Fruit fly (Drosophila melanogaster) whole organism, embryonic: ENCODE data around the gene CG14971.

ENCODE experiments used
- Asciz ChIP-seq: fragments of 200-800 bp; sonication (Bioruptor generic); optimal IDR thresholded peaks from 2 replicates; lab custom pipeline; 2017; ENCODE audit warnings: missing biosample characterization, mild to moderate bottlenecking, missing genetic modification characterization, missing genetic modification reagents
- Awh ChIP-seq: fragments of 200-800 bp; sonication (Bioruptor generic); IDR thresholded peaks from 2 replicates; pipeline ENCODE4, ENCODE4 v1.3.6; 2022; ENCODE audit warnings: missing biosample characterization, missing genetic modification characterization
- Blimp-1 ChIP-seq: fragments of 200-800 bp; sonication (Bioruptor generic); optimal IDR thresholded peaks from 3 replicates; lab custom pipeline; 2018; ENCODE audit warnings: missing biosample characterization, missing genetic modification characterization, mild to moderate bottlenecking, moderate library complexity, missing genetic modification reagents
- CG10209 ChIP-seq: fragments of 200-800 bp; sonication (Bioruptor generic); optimal IDR thresholded peaks from 3 replicates; lab custom pipeline; 2017; ENCODE audit warnings: missing biosample characterization, mild to moderate bottlenecking, missing genetic modification characterization, missing genetic modification reagents
- CG1024 ChIP-seq: fragments of 200-800 bp; sonication (Bioruptor generic); IDR thresholded peaks from 2 replicates; pipeline ENCODE4 v1.3.6; 2022; ENCODE audit warnings: missing biosample characterization, missing genetic modification characterization
- CG10274 ChIP-seq: fragments of 200-800 bp; sonication (Bioruptor generic); optimal IDR thresholded peaks from 3 replicates; lab custom pipeline; 2017; ENCODE audit warnings: missing biosample characterization, mild to moderate bottlenecking, missing genetic modification characterization
- CG10565 ChIP-seq: fragments of 200-800 bp; sonication (Bioruptor generic); optimal IDR thresholded peaks from 3 replicates; lab custom pipeline; 2016; ENCODE audit warnings: missing biosample characterization, mild to moderate bottlenecking, missing genetic modification characterization
- CG13424 ChIP-seq: fragments of 200-800 bp; sonication (Bioruptor generic); optimal IDR thresholded peaks from 2 replicates; lab custom pipeline; 2019; ENCODE audit warnings: missing biosample characterization, mild to moderate bottlenecking, missing genetic modification characterization, moderate library complexity
- CG13894 ChIP-seq: fragments of 200-800 bp; sonication (Bioruptor generic); optimal IDR thresholded peaks from 3 replicates; lab custom pipeline; 2018; ENCODE audit warnings: missing biosample characterization, mild to moderate bottlenecking, missing genetic modification characterization, moderate library complexity
- CG16813 ChIP-seq: fragments of 200-800 bp; sonication (Bioruptor generic); IDR thresholded peaks from 3 replicates; pipeline ENCODE4 v1.3.6; 2022; ENCODE audit warnings: missing biosample characterization, missing genetic modification characterization; ENCODE audit not compliant: partially characterized antibody
- CG31388 ChIP-seq: fragments of 200-800 bp; sonication (Bioruptor generic); optimal IDR thresholded peaks from 2 replicates; lab custom pipeline; 2016; ENCODE audit warnings: missing biosample characterization, missing genetic modification characterization
- CG5180 ChIP-seq: fragments of 200-800 bp; sonication (Bioruptor generic); optimal IDR thresholded peaks from 3 replicates; lab custom pipeline; 2017; ENCODE audit warnings: missing biosample characterization, missing genetic modification characterization, mild to moderate bottlenecking, moderate library complexity, missing genetic modification reagents
- CG6683 ChIP-seq: fragments of 200-800 bp; sonication (Bioruptor generic); optimal IDR thresholded peaks from 2 replicates; lab custom pipeline; 2017; ENCODE audit warnings: missing biosample characterization, mild to moderate bottlenecking, missing genetic modification characterization, missing genetic modification reagents
- CG7372 ChIP-seq: fragments of 200-800 bp; sonication (Bioruptor generic); IDR thresholded peaks from 2 replicates; pipeline ENCODE4 v1.3.6; 2022; ENCODE audit warnings: missing biosample characterization, missing genetic modification characterization
- CG7928 ChIP-seq: fragments of 200-800 bp; sonication (Bioruptor generic); optimal IDR thresholded peaks from 2 replicates; lab custom pipeline; 2017; ENCODE audit warnings: missing biosample characterization, mild to moderate bottlenecking, missing genetic modification characterization
- CG9609 ChIP-seq: fragments of 200-800 bp; sonication (Bioruptor generic); optimal IDR thresholded peaks from 3 replicates; lab custom pipeline; 2016; ENCODE audit warnings: missing biosample characterization, missing genetic modification characterization
- CTCF ChIP-seq: fragments of 200-800 bp; sonication (Bioruptor generic); optimal IDR thresholded peaks from 2 replicates; lab custom pipeline; 2017; ENCODE audit warnings: missing biosample characterization, mild to moderate bottlenecking, missing genetic modification characterization, moderate library complexity
- Camta ChIP-seq: fragments of 200-800 bp; sonication (Bioruptor generic); optimal IDR thresholded peaks from 2 replicates; lab custom pipeline; 2016; ENCODE audit warnings: missing biosample characterization, missing genetic modification characterization
- CoRest ChIP-seq: fragments of 200-800 bp; sonication (Bioruptor generic); optimal IDR thresholded peaks from 3 replicates; lab custom pipeline; 2018; ENCODE audit warnings: missing biosample characterization, mild to moderate bottlenecking, missing genetic modification characterization, moderate library complexity
- Dbx ChIP-seq: fragments of 200-800 bp; sonication (Bioruptor generic); IDR thresholded peaks from 3 replicates; pipeline ENCODE4 v1.3.6; 2022; ENCODE audit warnings: missing biosample characterization, missing genetic modification characterization
- Dfd ChIP-seq, 2 experiments: fragments of >200 bp; optimal IDR thresholded peaks; 2 replicates each; lab custom pipeline; 2017; ENCODE audit warnings: missing biosample characterization in 2 of 2, missing genetic modification characterization in 2 of 2
- Drgx ChIP-seq: fragments of 200-800 bp; sonication (Bioruptor generic); IDR thresholded peaks from 2 replicates; pipeline ENCODE4 v1.3.6; 2022; ENCODE audit warnings: missing biosample characterization, missing genetic modification characterization
- Elba2 ChIP-seq: fragments of 200-800 bp; sonication (Bioruptor generic); optimal IDR thresholded peaks from 3 replicates; lab custom pipeline; 2016; ENCODE audit warnings: missing biosample characterization, missing genetic modification characterization
- Hr39 ChIP-seq: fragments of >200 bp; optimal IDR thresholded peaks from 2 replicates; lab custom pipeline; 2017
- Lhr ChIP-seq: fragments of 200-800 bp; sonication (Bioruptor generic); optimal IDR thresholded peaks from 3 replicates; lab custom pipeline; 2017; ENCODE audit warnings: mild to moderate bottlenecking, missing biosample characterization, missing genetic modification reagents, missing genetic modification characterization
- Med ChIP-seq: fragments of 200-800 bp; sonication (Bioruptor generic); peaks from one replicate; lab custom pipeline; 2016; ENCODE audit warnings: missing biosample characterization, missing genetic modification characterization, mild to moderate bottlenecking, inconsistent platforms, moderate library complexity
- Oli ChIP-seq: fragments of 200-800 bp; sonication (Bioruptor generic); optimal IDR thresholded peaks from 2 replicates; lab custom pipeline; 2018; ENCODE audit warnings: missing biosample characterization, mild to moderate bottlenecking, missing genetic modification characterization, moderate library complexity
- Ptx1 ChIP-seq: fragments of 200-800 bp; sonication (Bioruptor generic); IDR thresholded peaks from 2 replicates; pipeline ENCODE4 v1.3.6; 2022; ENCODE audit warnings: missing biosample characterization, missing genetic modification characterization
- Rfx ChIP-seq: fragments of 200-800 bp; sonication (Bioruptor generic); IDR thresholded peaks from 2 replicates; pipeline ENCODE4 v1.3.6; 2022; ENCODE audit warnings: missing biosample characterization, missing genetic modification characterization
- Rx ChIP-seq: fragments of 200-800 bp; sonication (Bioruptor generic); IDR thresholded peaks from 2 replicates; pipeline ENCODE4 v1.3.6; 2022; ENCODE audit warnings: missing biosample characterization, missing genetic modification characterization
- bcd ChIP-seq: fragments of 200-800 bp; sonication (Bioruptor generic); optimal IDR thresholded peaks from 2 replicates; lab custom pipeline; 2017; ENCODE audit warnings: missing biosample characterization, mild to moderate bottlenecking, missing genetic modification characterization
- ci ChIP-seq: fragments of 200-800 bp; sonication (Bioruptor generic); IDR thresholded peaks from 3 replicates; pipeline ENCODE4 v1.3.6; 2022; ENCODE audit warnings: missing biosample characterization, missing genetic modification characterization
- dm ChIP-seq: fragments of 200-800 bp; sonication (Bioruptor generic); optimal IDR thresholded peaks from 3 replicates; lab custom pipeline; 2016; ENCODE audit warnings: missing biosample characterization, missing genetic modification characterization
- gcm ChIP-seq: fragments of 200-800 bp; sonication (Bioruptor generic); optimal IDR thresholded peaks from 2 replicates; lab custom pipeline; 2019; ENCODE audit warnings: missing biosample characterization, mild to moderate bottlenecking, missing genetic modification characterization, moderate library complexity
- lbe ChIP-seq: fragments of 200-800 bp; sonication (Bioruptor generic); optimal IDR thresholded peaks from 2 replicates; lab custom pipeline; 2016; ENCODE audit warnings: missing biosample characterization, mild to moderate bottlenecking, missing genetic modification characterization
- lmd ChIP-seq: fragments of 200-800 bp; sonication (Bioruptor generic); IDR thresholded peaks from 2 replicates; pipeline ENCODE4 v1.3.6; 2022; ENCODE audit warnings: missing biosample characterization, missing genetic modification characterization
- lola ChIP-seq, 3 experiments: fragments of >200 bp in 2 of 3; fragments of 200-800 bp in 1 of 3; sonication (Bioruptor generic) in 1 of 3; optimal IDR thresholded peaks; 2 replicates each; lab custom pipeline; 2017 to 2019; ENCODE audit warnings: missing biosample characterization in 3 of 3, missing genetic modification characterization in 3 of 3, mild to moderate bottlenecking in 1 of 3, moderate library complexity in 1 of 3
- otp ChIP-seq: fragments of 200-800 bp; sonication (Bioruptor generic); IDR thresholded peaks from 3 replicates; pipeline ENCODE4, ENCODE4 v1.3.6; 2022; ENCODE audit warnings: missing biosample characterization, missing genetic modification characterization
- pros ChIP-seq: fragments of 200-800 bp; sonication (Bioruptor generic); optimal IDR thresholded peaks from 3 replicates; lab custom pipeline; 2019; ENCODE audit warnings: missing biosample characterization, mild to moderate bottlenecking, missing genetic modification characterization, moderate library complexity
- pzg ChIP-seq: fragments of 200-800 bp; sonication (Bioruptor generic); optimal IDR thresholded peaks from 3 replicates; lab custom pipeline; 2018; ENCODE audit warnings: missing biosample characterization, mild to moderate bottlenecking, missing genetic modification characterization, moderate library complexity
- row ChIP-seq: fragments of 200-800 bp; sonication (Bioruptor generic); IDR thresholded peaks from 3 replicates; pipeline ENCODE4 v1.3.6; 2022; ENCODE audit warnings: missing biosample characterization, missing genetic modification characterization
- scrt ChIP-seq: fragments of 200-800 bp; sonication (Bioruptor generic); optimal IDR thresholded peaks from 2 replicates; lab custom pipeline; 2018; ENCODE audit warnings: missing biosample characterization, mild to moderate bottlenecking, missing genetic modification characterization, moderate library complexity
- sima ChIP-seq: fragments of 200-800 bp; sonication (Bioruptor generic); optimal IDR thresholded peaks from 2 replicates; lab custom pipeline; 2016; ENCODE audit warnings: missing biosample characterization, missing genetic modification characterization
- sob ChIP-seq: fragments of 200-800 bp; sonication (Bioruptor generic); IDR thresholded peaks from 2 replicates; pipeline ENCODE4 v1.3.6; 2022; ENCODE audit warnings: missing biosample characterization, missing genetic modification characterization
- stc ChIP-seq: fragments of 200-800 bp; sonication (Bioruptor generic); IDR thresholded peaks from 2 replicates; pipeline ENCODE4 v1.3.6; 2022; ENCODE audit warnings: missing biosample characterization, missing genetic modification characterization
- twi ChIP-seq: fragments of 200-800 bp; optimal IDR thresholded peaks from 2 replicates; lab custom pipeline; 2019; ENCODE audit warnings: missing biosample characterization, mild to moderate bottlenecking, missing genetic modification characterization, moderate library complexity
- unpg ChIP-seq: fragments of 200-800 bp; sonication (Bioruptor generic); optimal IDR thresholded peaks from 3 replicates; lab custom pipeline; 2018; ENCODE audit warnings: missing biosample characterization, mild to moderate bottlenecking, missing genetic modification characterization, moderate library complexity

The CG14971 gene

DNA sequence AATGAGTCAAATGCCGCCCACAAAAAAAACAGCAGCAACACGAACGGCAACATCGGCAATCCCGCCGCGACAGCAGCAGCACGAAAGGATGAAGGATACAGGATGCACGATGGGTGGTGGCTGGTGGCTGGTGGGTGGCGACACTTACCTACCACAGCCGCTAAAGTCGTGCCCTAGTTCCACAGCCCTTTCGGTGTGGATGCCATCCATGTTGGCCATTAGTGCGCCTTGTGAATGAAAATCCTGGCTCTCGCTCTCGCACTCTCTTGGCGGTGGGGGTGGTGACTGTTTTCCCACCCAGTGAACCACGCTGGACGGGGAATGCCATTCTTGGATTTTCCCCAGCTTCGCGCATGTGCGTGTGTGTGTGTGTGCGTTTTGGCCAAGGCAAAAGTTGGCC is 44.1 kb downstream of the CG14971 start (continued):
- TF ChIP-seq CG10274 = no peak
- no peak for TF ChIP-seq sima (GFP tag; lab: Kevin White, UChicago)
- no peak for TF ChIP-seq scrt (GFP tag; lab: Kevin White, UChicago)
- no peak for TF ChIP-seq CG5180
- TF ChIP-seq CG10209 = no peak
- no peak for TF ChIP-seq Oli (tag; lab: Kevin White, UChicago)

DNA sequence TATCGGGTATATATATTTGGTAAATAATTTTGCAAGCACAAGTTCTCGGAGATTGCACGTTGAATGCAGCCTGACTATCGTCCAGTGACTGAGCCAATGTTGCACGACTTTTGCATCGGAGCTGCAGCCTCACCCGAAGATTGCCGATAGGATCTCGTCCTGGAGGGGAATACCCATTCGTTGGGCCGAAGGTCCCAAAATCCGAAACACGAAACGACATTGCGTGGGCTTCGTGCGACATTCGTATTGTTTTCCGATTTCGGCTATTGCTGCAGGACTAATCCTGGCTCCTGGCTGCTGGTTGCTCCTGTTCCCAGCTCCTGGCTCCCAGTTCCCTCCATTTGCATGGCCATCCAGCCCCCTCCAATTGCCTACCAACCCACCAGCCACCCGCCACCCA is 46.3 kb downstream of the CG14971 start, which contains the start of gene sty:
sty (minus strand) TSS at position 90 of the 400 bp plus-strand sequence.
- no peak for TF ChIP-seq Hr39 (lab: Kevin White, UChicago)
- 0 out of 2 replicates have a peak, but pooled peaks have one; percentile 7 for TF ChIP-seq Drgx
- TF ChIP-seq CG13894 (tag; lab: Kevin White, UChicago) = no peak
- peak; percentile 56 for TF ChIP-seq Med (GFP tag; lab: Kevin White, UChicago)

DNA sequence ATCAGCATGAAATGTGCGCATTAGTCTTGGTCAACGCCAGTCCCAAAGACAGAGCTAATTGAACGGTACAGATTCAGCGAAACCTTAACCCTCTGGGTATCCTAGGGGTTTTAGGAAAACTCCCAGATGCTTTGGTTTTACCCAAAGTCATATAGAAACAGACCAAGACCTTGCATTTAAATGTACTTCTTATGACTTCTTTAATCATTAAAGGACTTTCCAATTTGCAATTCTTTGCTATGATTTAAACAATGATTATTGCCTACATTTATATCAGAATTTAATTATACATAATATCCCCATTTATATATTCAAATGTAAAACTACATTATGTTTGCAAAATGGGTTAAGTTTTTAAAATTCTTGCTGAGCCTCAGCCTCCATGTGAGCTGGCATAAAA is 48.1 kb downstream of the CG14971 start:
- TF ChIP-seq twi (tag; lab: Kevin White, UChicago) = peak; percentile 5
- peak; percentile 9 for TF ChIP-seq lbe
- no peak for TF ChIP-seq gcm (GFP tag; lab: Kevin White, UChicago)

DNA sequence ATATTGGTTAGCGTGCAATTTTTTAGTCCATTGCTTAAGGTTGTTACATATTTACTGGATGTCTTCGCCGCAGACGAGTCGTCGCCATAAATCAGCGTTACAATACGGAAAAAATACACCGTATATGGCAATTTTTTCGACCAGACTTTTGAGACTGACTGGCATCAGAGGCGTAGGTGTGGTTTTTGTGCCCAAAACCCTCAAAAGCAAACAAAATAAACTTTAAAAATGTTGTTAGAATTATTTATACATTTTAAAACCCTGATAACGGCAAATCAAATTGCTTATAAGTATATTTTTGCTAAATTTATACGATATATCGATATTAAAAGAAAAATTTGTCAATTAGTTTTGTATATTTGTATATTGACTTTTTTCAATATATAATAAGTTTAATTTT is 50.4 kb downstream of the CG14971 start:
- no peak for TF ChIP-seq CG7372 (GFP tag; lab: Robert Waterston, UW)
- no peak for TF ChIP-seq ci (GFP tag; lab: Robert Waterston, UW)
- TF ChIP-seq unpg (GFP tag; lab: Kevin White, UChicago) = no peak
- peak; percentile 11 for TF ChIP-seq CG13424 (tag; lab: Kevin White, UChicago)
- no peak for TF ChIP-seq lola (GFP tag; optimal IDR thresholded peaks at IDR 0.05; lab: Kevin White, UChicago)
- no peak for TF ChIP-seq stc (GFP tag; lab: Robert Waterston, UW)
- no peak for TF ChIP-seq CG6683 (GFP tag; lab: Kevin White, UChicago)
- no peak for TF ChIP-seq CG1024 (GFP tag; lab: Robert Waterston, UW)
- TF ChIP-seq Rx (GFP tag; lab: Robert Waterston, UW) = no peak
- TF ChIP-seq Ptx1 (GFP tag; lab: Robert Waterston, UW) = 0 out of 2 replicates have a peak, but pooled peaks have one; percentile 12
- no peak for TF ChIP-seq CG31388 (GFP tag; lab: Kevin White, UChicago)
- no peak for TF ChIP-seq CG10565 (GFP tag; lab: Kevin White, UChicago)
- no peak for TF ChIP-seq otp (GFP tag; lab: Robert Waterston, UW)
- no peak for TF ChIP-seq gcm (GFP tag; lab: Kevin White, UChicago)
- peak; percentile 9; the same call in 1 of the 2 replicates for TF ChIP-seq lmd (GFP tag; lab: Robert Waterston, UW)
- no peak for TF ChIP-seq sob (GFP tag; lab: Robert Waterston, UW)
- no peak for TF ChIP-seq Blimp-1 (GFP tag; lab: Kevin White, UChicago)
- no peak for TF ChIP-seq bcd (GFP tag; lab: Kevin White, UChicago)
- TF ChIP-seq row (GFP tag; lab: Robert Waterston, UW) = no peak
- TF ChIP-seq CG7928 = no peak
- peak; percentile 34 for TF ChIP-seq CoRest
- TF ChIP-seq Camta (GFP tag; lab: Kevin White, UChicago) = no peak
- no peak for TF ChIP-seq CG16813 (GFP tag; lab: Robert Waterston, UW)
- TF ChIP-seq CTCF = no peak
- no peak for TF ChIP-seq pzg (GFP tag; lab: Kevin White, UChicago)
- TF ChIP-seq Awh = no peak
- TF ChIP-seq dm (GFP tag; lab: Kevin White, UChicago) = no peak
- TF ChIP-seq Dfd (GFP tag; optimal IDR thresholded peaks at IDR 0.05; lab: Kevin White, UChicago) = no peak
- no peak for TF ChIP-seq Lhr (GFP tag; lab: Kevin White, UChicago)
- TF ChIP-seq Elba2 = no peak
- TF ChIP-seq Dbx (GFP tag; lab: Robert Waterston, UW) = no peak
- no peak; the same call in 1 of the 2 replicates for TF ChIP-seq Rfx (GFP tag; lab: Robert Waterston, UW)
- TF ChIP-seq Hr39 (lab: Kevin White, UChicago) = no peak
- no peak for TF ChIP-seq CG9609 (GFP tag; lab: Kevin White, UChicago)
- no peak for TF ChIP-seq Asciz (GFP tag; lab: Kevin White, UChicago)
- TF ChIP-seq pros = no peak
